Fruit fly (Drosophila melanogaster) whole organism, pupa: Measurements from ENCODE around the gene Cad96Cb.

ENCODE experiments used
- CG10348 ChIP-seq: fragments of 200-800 bp; sonication (Bioruptor generic); IDR thresholded peaks from 2 replicates; pipeline ENCODE4 v1.3.6; 2022; ENCODE audit warnings: missing biosample characterization, missing genetic modification characterization
- CG12605 ChIP-seq: fragments of 200-800 bp; sonication (Bioruptor generic); IDR thresholded peaks from 2 replicates; pipeline ENCODE4 v1.3.6; 2022; ENCODE audit warnings: missing biosample characterization, missing genetic modification characterization
- CG13204 ChIP-seq: fragments of 200-800 bp; sonication (Bioruptor generic); optimal IDR thresholded peaks from 2 replicates; lab custom pipeline; 2018; ENCODE audit warnings: missing biosample characterization, mild to moderate bottlenecking, missing genetic modification characterization, moderate library complexity
- CG14655 ChIP-seq: fragments of 200-800 bp; sonication (Bioruptor generic); optimal IDR thresholded peaks from 3 replicates; lab custom pipeline; 2017; ENCODE audit warnings: mild to moderate bottlenecking, missing biosample characterization, missing genetic modification reagents, missing genetic modification characterization
- CG15710 ChIP-seq: fragments of 200-800 bp; sonication (Bioruptor generic); optimal IDR thresholded peaks from 2 replicates; lab custom pipeline; 2018; ENCODE audit warnings: missing biosample characterization, mild to moderate bottlenecking, missing genetic modification characterization, moderate library complexity
- CG17806 ChIP-seq: fragments of 200-800 bp; sonication (Bioruptor generic); optimal IDR thresholded peaks from 2 replicates; lab custom pipeline; 2018; ENCODE audit warnings: missing biosample characterization, mild to moderate bottlenecking, missing genetic modification characterization, moderate library complexity
- CG32121 ChIP-seq: fragments of 200-800 bp; sonication (Bioruptor generic); IDR thresholded peaks from 2 replicates; pipeline ENCODE4 v1.3.6; 2022; ENCODE audit warnings: missing biosample characterization, missing genetic modification characterization
- CG34367 ChIP-seq: fragments of 200-800 bp; sonication (Bioruptor generic); optimal IDR thresholded peaks from 2 replicates; lab custom pipeline; 2018; ENCODE audit warnings: missing biosample characterization, mild to moderate bottlenecking, missing genetic modification characterization
- CG4496 ChIP-seq: fragments of 200-800 bp; sonication (Bioruptor generic); IDR thresholded peaks from 3 replicates; pipeline ENCODE4 v1.3.6; 2022; ENCODE audit warnings: missing biosample characterization, missing genetic modification characterization
- CG8159 ChIP-seq: fragments of 200-800 bp; sonication (Bioruptor generic); optimal IDR thresholded peaks from 3 replicates; lab custom pipeline; 2018; ENCODE audit warnings: missing biosample characterization, mild to moderate bottlenecking, missing genetic modification characterization, moderate library complexity
- CG8301 ChIP-seq: fragments of 200-800 bp; sonication (Bioruptor generic); optimal IDR thresholded peaks from 2 replicates; lab custom pipeline; 2018; ENCODE audit warnings: missing biosample characterization, mild to moderate bottlenecking, missing genetic modification characterization
- CG9948 ChIP-seq: fragments of 200-800 bp; sonication (Bioruptor generic); optimal IDR thresholded peaks from 2 replicates; lab custom pipeline; 2018; ENCODE audit warnings: missing biosample characterization, mild to moderate bottlenecking, missing genetic modification characterization, moderate library complexity
- D1 ChIP-seq: fragments of 200-800 bp; sonication (Bioruptor generic); optimal IDR thresholded peaks from 2 replicates; lab custom pipeline; 2018; ENCODE audit warnings: missing biosample characterization, mild to moderate bottlenecking, missing genetic modification characterization, moderate library complexity
- EcR ChIP-seq: fragments of 200-800 bp; sonication (Bioruptor generic); optimal IDR thresholded peaks from 3 replicates; lab custom pipeline; 2019; ENCODE audit warnings: missing biosample characterization, missing genetic modification characterization, mild to moderate bottlenecking, moderate library complexity, missing genetic modification reagents
- Ets98B ChIP-seq: fragments of 200-800 bp; sonication (Bioruptor generic); IDR thresholded peaks from 2 replicates; pipeline ENCODE4 v1.3.6; 2022; ENCODE audit warnings: missing biosample characterization, missing genetic modification characterization
- Pif1A ChIP-seq: fragments of 200-800 bp; sonication (Bioruptor generic); optimal IDR thresholded peaks from 3 replicates; lab custom pipeline; 2016; ENCODE audit warnings: missing biosample characterization, missing genetic modification characterization
- Pif1B ChIP-seq: fragments of 200-800 bp; sonication (Bioruptor generic); optimal IDR thresholded peaks from 3 replicates; lab custom pipeline; 2016; ENCODE audit warnings: missing biosample characterization, missing genetic modification characterization
- Snoo ChIP-seq: fragments of 200-800 bp; sonication (Bioruptor generic); optimal IDR thresholded peaks from 3 replicates; lab custom pipeline; 2017; ENCODE audit warnings: missing biosample characterization, mild to moderate bottlenecking, missing genetic modification characterization, inconsistent platforms
- fd96Ca ChIP-seq: fragments of 200-800 bp; sonication (Bioruptor generic); IDR thresholded peaks from 3 replicates; pipeline ENCODE4 v1.3.6; 2022; ENCODE audit warnings: missing biosample characterization, missing genetic modification characterization
- gl ChIP-seq: fragments of 200-800 bp; sonication (Bioruptor generic); optimal IDR thresholded peaks from 2 replicates; lab custom pipeline; 2018; ENCODE audit warnings: missing biosample characterization, mild to moderate bottlenecking, missing genetic modification characterization
- rn ChIP-seq: fragments of 200-800 bp; sonication (Bioruptor generic); IDR thresholded peaks from 2 replicates; pipeline ENCODE4 v1.3.6; 2022; ENCODE audit warnings: missing biosample characterization, missing genetic modification characterization

The Cad96Cb gene

DNA sequence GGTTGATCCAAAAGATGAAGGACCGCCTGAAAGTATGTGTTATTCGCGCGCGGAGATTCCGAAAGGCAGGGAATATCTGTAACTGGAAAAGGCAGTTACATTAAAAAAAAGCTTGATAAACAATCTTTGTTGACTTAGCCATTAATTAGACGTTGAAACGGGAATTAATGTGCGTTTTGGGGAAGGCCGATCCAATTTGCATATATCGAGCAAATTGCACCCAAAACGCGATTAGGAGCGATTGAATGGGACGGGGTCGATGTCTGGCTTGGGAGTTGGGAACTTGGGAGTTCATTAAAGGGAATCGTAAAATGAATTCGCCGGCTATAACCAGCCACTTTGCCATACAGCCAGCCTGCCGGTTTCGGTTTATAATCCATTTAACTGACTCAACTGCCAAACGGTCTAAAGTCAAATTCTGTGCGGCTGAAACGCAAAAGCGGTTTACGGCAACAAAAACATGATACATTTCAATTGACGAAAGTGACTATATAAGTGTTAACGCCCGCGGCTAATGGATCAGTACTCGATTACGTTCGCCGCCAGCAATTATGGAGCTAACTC is 9.5 kb upstream of the Cad96Cb start, which contains the start of gene CG11854:
TSS of gene CG11854 (plus strand) at position 514 of the 564 bp plus-strand sequence.
- no peak for TF ChIP-seq CG13204
- TF ChIP-seq Pif1A (GFP tag; lab: Kevin White, UChicago): no peak
- peak; percentile 67 for TF ChIP-seq EcR
- TF ChIP-seq, all 21 proteins: peak for 1

- TF ChIP-seq CG9948: no peak
- TF ChIP-seq CG12605 (GFP tag; lab: Robert Waterston, UW): no peak
- TF ChIP-seq CG4496: no peak
- no peak for TF ChIP-seq Snoo (tag; lab: Kevin White, UChicago)
- no peak for TF ChIP-seq EcR
- TF ChIP-seq CG8301: no peak
- TF ChIP-seq CG32121 (GFP tag; lab: Robert Waterston, UW): no peak
- no peak for TF ChIP-seq Pif1B (GFP tag; lab: Kevin White, UChicago)
- no peak for TF ChIP-seq CG13204
- no peak for TF ChIP-seq Ets98B
- TF ChIP-seq CG17806 (tag; lab: Kevin White, UChicago): no peak
- no peak for TF ChIP-seq CG14655 (GFP tag; lab: Kevin White, UChicago)
- TF ChIP-seq fd96Ca: no peak
- TF ChIP-seq CG10348: no peak
- no peak for TF ChIP-seq Pif1A (GFP tag; lab: Kevin White, UChicago)
Measured at dm6 chr3R:25239880-25240279, 7.8 kb upstream of the Cad96Cb start, which contains the start of gene to. TSS of gene to (plus strand) at chr3R:25240180.

DNA sequence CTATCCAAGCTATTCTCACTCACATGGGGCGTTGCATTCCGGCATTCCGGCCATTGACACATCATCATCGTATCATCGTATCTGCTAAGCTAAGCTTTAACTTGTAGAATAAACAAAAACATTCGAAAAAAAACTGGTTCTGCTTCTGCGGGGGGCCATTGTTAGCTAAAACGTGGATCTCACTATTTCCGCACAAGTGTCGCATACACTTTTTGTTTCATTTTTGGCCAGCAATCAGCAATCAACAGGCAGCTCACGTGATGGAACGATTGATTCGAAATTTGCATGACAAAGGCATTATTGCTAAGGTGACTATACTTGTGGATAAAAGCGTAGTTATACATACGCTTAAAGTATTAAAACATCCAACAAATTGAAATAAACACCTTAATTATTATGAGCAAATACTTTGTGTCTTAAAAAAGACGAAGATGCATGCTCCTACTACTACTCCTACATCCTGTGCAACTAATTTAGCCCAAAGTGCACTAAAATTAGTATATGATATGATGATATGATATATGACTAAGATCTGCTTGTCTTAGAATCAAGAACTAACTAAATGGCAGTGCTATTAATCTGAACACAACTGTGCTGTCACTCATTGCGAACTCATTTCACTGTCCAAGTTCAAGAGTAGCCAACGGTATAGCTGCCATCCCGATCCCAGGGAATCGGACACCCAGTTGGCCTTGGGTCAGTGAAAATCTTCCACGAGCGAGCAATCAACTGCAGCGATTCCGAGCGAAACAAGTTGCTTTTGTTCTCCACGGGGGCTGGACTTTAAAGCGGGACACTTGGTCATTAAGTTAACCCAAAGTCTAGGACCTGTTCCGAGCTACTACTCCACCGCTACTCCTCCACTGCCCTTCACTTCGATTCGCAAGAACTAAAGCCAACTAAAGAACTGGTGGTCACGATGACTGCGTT is 6.9 kb upstream of the Cad96Cb start:
- TF ChIP-seq CG34367 (tag; lab: Kevin White, UChicago) (peak; percentile 11), CG32121 (GFP tag; lab: Robert Waterston, UW) (no peak), EcR (peak; percentile 94), CG15710 (tag; lab: Kevin White, UChicago) (peak; percentile 22), rn (GFP tag; lab: Robert Waterston, UW) (no peak), CG12605 (GFP tag; lab: Robert Waterston, UW) (no peak), CG8301 (no peak), Pif1B (GFP tag; lab: Kevin White, UChicago) (no peak), Ets98B (no peak), Pif1A (GFP tag; lab: Kevin White, UChicago) (no peak), gl (no peak), CG14655 (GFP tag; lab: Kevin White, UChicago) (no peak), fd96Ca (no peak), CG8159 (tag; lab: Kevin White, UChicago) (peak; percentile 60), CG13204 (no peak), Snoo (tag; lab: Kevin White, UChicago) (no peak), CG17806 (tag; lab: Kevin White, UChicago) (peak; percentile 3), CG10348 (no peak), D1 (tag; lab: Kevin White, UChicago) (no peak), CG4496 (no peak), CG9948 (peak; percentile 33)

- no peak for TF ChIP-seq CG14655 (GFP tag; lab: Kevin White, UChicago)
- TF ChIP-seq CG13204: no peak
- TF ChIP-seq EcR: peak; percentile 81
- no peak for TF ChIP-seq CG17806 (tag; lab: Kevin White, UChicago)
Measured at dm6 chr3R:25237314-25237713, 5.2 kb upstream of the Cad96Cb start, which contains the start of gene Jhbp7. TSS of gene Jhbp7 (plus strand) at chr3R:25237614.

- TF ChIP-seq CG32121 (GFP tag; lab: Robert Waterston, UW): no peak
- TF ChIP-seq CG17806 (tag; lab: Kevin White, UChicago): no peak
- no peak for TF ChIP-seq EcR
- no peak for TF ChIP-seq gl
- TF ChIP-seq CG8301: no peak
- TF ChIP-seq rn (GFP tag; lab: Robert Waterston, UW): no peak
- TF ChIP-seq CG34367 (tag; lab: Kevin White, UChicago): no peak
- TF ChIP-seq Snoo (tag; lab: Kevin White, UChicago): no peak
- TF ChIP-seq Ets98B: no peak
Measured at dm6 chr3R:25236121-25236520, 4.0 kb upstream of the Cad96Cb start.

dm6 chr3R:25235362-25235761 is 3.2 kb upstream of the Cad96Cb start, which contains the start of gene Sil1:
TSS of gene Sil1 (minus strand) at chr3R:25235529.
- no peak for TF ChIP-seq CG4496
- no peak for TF ChIP-seq CG10348
- TF ChIP-seq EcR: no peak
- TF ChIP-seq CG17806 (tag; lab: Kevin White, UChicago): no peak
- TF ChIP-seq CG32121 (GFP tag; lab: Robert Waterston, UW): no peak
- TF ChIP-seq CG9948: no peak
- no peak for TF ChIP-seq Pif1A (GFP tag; lab: Kevin White, UChicago)
- TF ChIP-seq Pif1B (GFP tag; lab: Kevin White, UChicago): no peak
- no peak for TF ChIP-seq CG8159 (tag; lab: Kevin White, UChicago)
- no peak for TF ChIP-seq Snoo (tag; lab: Kevin White, UChicago)
- TF ChIP-seq CG34367 (tag; lab: Kevin White, UChicago): no peak
- TF ChIP-seq Ets98B: no peak
